Worm (Caenorhabditis elegans): Measurements from ENCODE around the gene K04C2.3.
A peak's percentile ranks its signal among the peaks of the same experiment; 100 is the strongest.

Gene K04C2.3

ce11 chrIII:6895166-6895565, 22.3 kb downstream of the K04C2.3 start:
- TF ChIP-seq unc-130 (GFP tag; optimal IDR thresholded peaks at IDR 0.05) (no peak), lin-13 (GFP tag; optimal IDR thresholded peaks at IDR 0.05) (peak; percentile 37), hlh-11 (tag; optimal IDR thresholded peaks at IDR 0.05) (peak; percentile 95), madf-9 (GFP tag; conservative IDR thresholded peaks at IDR 0.05) (no peak), egl-43 (GFP tag; IDR thresholded peaks at IDR 0.05) (no peak), mep-1 (tag; optimal IDR thresholded peaks at IDR 0.05) (peak; percentile 65), lsy-2 (tag; optimal IDR thresholded peaks at IDR 0.05) (peak; percentile 43 to 84), mes-2 (tag; optimal IDR thresholded peaks at IDR 0.05; ENCODE audit: poor library complexity, severe bottlenecking) (peak; percentile 31), lir-3 (tag; optimal IDR thresholded peaks at IDR 0.05) (no peak), tra-1 (GFP tag; IDR thresholded peaks at IDR 0.05) (peak; percentile 69; the same call in 1 of the 2 replicates), unc-39 (tag; optimal IDR thresholded peaks at IDR 0.05) (no peak), dve-1 (tag; optimal IDR thresholded peaks at IDR 0.05; ENCODE audit: insufficient read depth) (peak; percentile 94), Y75B8A.6 (GFP tag; IDR thresholded peaks at IDR 0.05) (no peak), mdl-1 (tag; optimal IDR thresholded peaks at IDR 0.05) (peak in 1 of 2 experiments; percentile 75), nhr-76 (tag; optimal IDR thresholded peaks at IDR 0.05) (peak; percentile 17), lin-39 (tag; optimal IDR thresholded peaks at IDR 0.05) (no peak), lim-7 (GFP tag; IDR thresholded peaks at IDR 0.05) (0 out of 2 replicates have a peak, but pooled peaks have one; percentile 24), dmd-9 (GFP tag; IDR thresholded peaks at IDR 0.05) (no peak), nhr-111 (GFP tag; optimal IDR thresholded peaks at IDR 0.05) (no peak), ctbp-1 (GFP tag; IDR thresholded peaks at IDR 0.05) (no peak), hif-1 (tag; optimal IDR thresholded peaks at IDR 0.05) (peak in 1 of 2 experiments; percentile 0), madf-5 (GFP tag; IDR thresholded peaks at IDR 0.05) (no peak), Y5F2A.4 (GFP tag; optimal IDR thresholded peaks at IDR 0.05) (no peak), snpc-1.2 (GFP tag; IDR thresholded peaks at IDR 0.05) (no peak), nhr-41 (GFP tag; IDR thresholded peaks at IDR 0.05) (no peak), fkh-10 (GFP tag; optimal IDR thresholded peaks at IDR 0.05) (no peak), ztf-11 (tag; optimal IDR thresholded peaks at IDR 0.05) (no peak), zip-2 (tag; optimal IDR thresholded peaks at IDR 0.05) (no peak), Y48G9A.11 (GFP tag; IDR thresholded peaks at IDR 0.05) (no peak), F37D6.2 (tag; optimal IDR thresholded peaks at IDR 0.05) (no peak), aha-1 (tag) (no peak), tag-97 (GFP tag; IDR thresholded peaks at IDR 0.05) (no peak), duxl-1 (tag; optimal IDR thresholded peaks at IDR 0.05; ENCODE audit: poor library complexity) (no peak), T26A8.4 (GFP tag; IDR thresholded peaks at IDR 0.05) (peak; percentile 66), spr-1 (tag; optimal IDR thresholded peaks at IDR 0.05) (peak; percentile 40), attf-4 (tag; optimal IDR thresholded peaks at IDR 0.05) (no peak), nhr-42 (GFP tag; IDR thresholded peaks at IDR 0.05) (no peak), sdz-12 (GFP tag; optimal IDR thresholded peaks at IDR 0.05) (no peak), lin-1 (GFP tag; IDR thresholded peaks at IDR 0.05) (peak; percentile 67), mdt-29 (GFP tag; IDR thresholded peaks at IDR 0.05) (no peak), dmd-6 (GFP tag; IDR thresholded peaks at IDR 0.05) (peak; percentile 98), ceh-28 (tag; optimal IDR thresholded peaks at IDR 0.05) (no peak), ZK546.5 (tag; optimal IDR thresholded peaks at IDR 0.05) (no peak), mxl-3 (GFP tag; optimal IDR thresholded peaks at IDR 0.05) (peak; percentile 40), ceh-62 (tag; optimal IDR thresholded peaks at IDR 0.05) (no peak), arid-1 (GFP tag; conservative IDR thresholded peaks at IDR 0.05) (0 out of 2 replicates have a peak, but pooled peaks have one; percentile 44), ZK337.2 (GFP tag; IDR thresholded peaks at IDR 0.05) (no peak), lin-15B (tag; optimal IDR thresholded peaks at IDR 0.05) (no peak), set-16 (GFP tag; IDR thresholded peaks at IDR 0.05) (no peak), nhr-6 (tag; optimal IDR thresholded peaks at IDR 0.05) (no peak), ceh-44 (GFP tag; IDR thresholded peaks at IDR 0.05) (no peak), gei-8 (GFP tag; optimal IDR thresholded peaks at IDR 0.05) (peak; percentile 71)
